Worm (Caenorhabditis elegans): ENCODE measurements around the gene ZK1055.6.

The ZK1055.6 gene

DNA sequence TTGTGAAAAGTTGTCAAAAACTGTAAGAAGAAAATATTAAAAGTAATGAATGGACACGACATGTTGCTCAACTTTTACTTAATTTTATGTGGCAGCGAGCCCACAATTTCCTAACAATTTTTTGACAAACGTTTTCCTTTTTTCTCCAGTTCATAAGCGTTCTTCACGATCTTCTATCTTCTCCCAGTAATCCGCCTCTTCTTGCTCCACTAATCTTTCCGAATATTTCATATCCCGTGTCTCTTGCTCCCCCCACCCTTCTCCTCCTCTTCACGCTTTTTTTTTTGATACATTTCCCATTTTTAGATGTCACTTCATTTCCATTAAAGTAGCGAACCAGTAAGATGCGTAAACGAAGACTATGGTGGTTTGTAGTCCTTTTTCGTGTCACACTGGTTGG, 30.5 kb upstream of the ZK1055.6 start, which contains the start of gene scd-2:
scd-2 (plus strand) TSS at position 301 of the 400 bp plus-strand sequence.
- no peak for TF ChIP-seq mep-1 (tag; optimal IDR thresholded peaks at IDR 0.05)

DNA sequence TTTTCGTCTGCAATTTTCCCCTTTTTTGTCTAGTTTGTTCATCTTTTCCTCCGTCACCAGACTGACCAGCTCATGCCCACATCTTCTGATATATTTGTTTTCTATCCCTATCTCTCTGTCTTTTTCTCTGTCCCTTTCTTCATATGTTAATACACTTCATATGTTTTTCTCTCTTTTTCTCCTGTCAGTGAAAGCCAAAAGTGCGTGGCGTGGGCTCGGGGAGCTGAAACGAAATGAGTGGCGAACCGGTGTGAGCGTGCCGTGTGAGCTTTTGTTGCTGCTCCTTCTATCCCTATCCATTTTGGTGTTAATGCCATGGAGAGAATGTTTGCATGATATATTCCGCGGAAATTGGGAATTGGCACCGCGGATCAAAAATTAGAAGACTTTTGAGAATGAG, 29.5 kb upstream of the ZK1055.6 start:
- no peak for TF ChIP-seq ham-2 (GFP tag; optimal IDR thresholded peaks at IDR 0.05)
- no peak for TF ChIP-seq tbx-8 (GFP tag; optimal IDR thresholded peaks at IDR 0.05)
- no peak for TF ChIP-seq ztf-11 (tag; optimal IDR thresholded peaks at IDR 0.05)
- no peak for TF ChIP-seq nhr-12 (tag; optimal IDR thresholded peaks at IDR 0.05)
- no peak for TF ChIP-seq bed-3 (GFP tag; optimal IDR thresholded peaks at IDR 0.05)
- no peak for TF ChIP-seq sptf-1 (tag; optimal IDR thresholded peaks at IDR 0.05)
- TF ChIP-seq unc-62 (GFP tag; optimal IDR thresholded peaks at IDR 0.05) = no peak

DNA sequence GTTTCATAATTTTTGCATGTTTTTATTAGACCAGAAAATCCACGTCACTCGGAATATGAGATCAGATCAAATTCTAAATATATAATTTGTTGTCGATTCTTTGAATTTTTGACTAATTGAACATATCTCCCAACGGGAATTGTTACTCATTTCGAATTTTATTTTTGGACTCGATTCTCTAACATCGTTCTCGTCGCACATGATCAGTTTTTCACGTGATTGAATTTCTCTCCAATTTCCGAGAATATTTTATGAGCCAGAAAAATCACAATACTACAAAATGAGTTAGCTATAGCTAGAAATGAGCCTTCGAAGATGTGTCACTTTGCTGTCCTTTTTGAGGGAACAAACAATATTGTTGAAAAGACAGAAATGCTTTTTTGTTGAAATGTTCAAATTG, 28.4 kb upstream of the ZK1055.6 start:
- TF ChIP-seq lin-13 (tag; optimal IDR thresholded peaks at IDR 0.05) (no peak), nhr-2 (tag; optimal IDR thresholded peaks at IDR 0.05) (no peak), nhr-12 (tag; optimal IDR thresholded peaks at IDR 0.05) (no peak), ceh-39 (tag; optimal IDR thresholded peaks at IDR 0.05) (no peak), ceh-43 (GFP tag; optimal IDR thresholded peaks at IDR 0.05) (no peak), blmp-1 (tag; optimal IDR thresholded peaks at IDR 0.05) (no peak)

- TF ChIP-seq nhr-237 (tag; optimal IDR thresholded peaks at IDR 0.05) (no peak), drap-1 (GFP tag; optimal IDR thresholded peaks at IDR 0.05) (no peak), ceh-43 (GFP tag; optimal IDR thresholded peaks at IDR 0.05) (no peak), tbx-8 (GFP tag; optimal IDR thresholded peaks at IDR 0.05) (no peak), elt-1 (tag; optimal IDR thresholded peaks at IDR 0.05; ENCODE audit: borderline replicate concordance, insufficient read depth) (no peak), snpc-4 (tag; optimal IDR thresholded peaks at IDR 0.05) (no peak)
Observed at ce11 chrV:6626244-6626643, 23.8 kb upstream of the ZK1055.6 start, which contains the start of gene ppt-1. ppt-1 (minus strand) TSS chrV:6626344.

ce11 chrV:6621894-6622293, 19.5 kb upstream of the ZK1055.6 start, which contains the start of gene nhr-37:
nhr-37 (plus strand) TSS chrV:6622194.
- TF ChIP-seq lin-32 (GFP tag; optimal IDR thresholded peaks at IDR 0.05) (no peak), sem-2 (GFP tag; optimal IDR thresholded peaks at IDR 0.05) (no peak), bed-3 (GFP tag; optimal IDR thresholded peaks at IDR 0.05) (no peak), mab-5 (tag; optimal IDR thresholded peaks at IDR 0.05) (no peak), lin-13 (tag; optimal IDR thresholded peaks at IDR 0.05) (no peak), nhr-2 (tag; optimal IDR thresholded peaks at IDR 0.05) (no peak), ztf-11 (tag; optimal IDR thresholded peaks at IDR 0.05) (no peak), unc-39 (tag; optimal IDR thresholded peaks at IDR 0.05) (no peak), snpc-4 (tag; optimal IDR thresholded peaks at IDR 0.05) (no peak), ceh-83 (GFP tag; optimal IDR thresholded peaks at IDR 0.05) (no peak), mep-1 (tag; optimal IDR thresholded peaks at IDR 0.05) (no peak), unc-120 (tag; optimal IDR thresholded peaks at IDR 0.05; ENCODE audit: poor library complexity, severe bottlenecking) (no peak), flh-1 (GFP tag; optimal IDR thresholded peaks at IDR 0.05) (no peak), drap-1 (GFP tag; optimal IDR thresholded peaks at IDR 0.05) (no peak), tbx-8 (GFP tag; optimal IDR thresholded peaks at IDR 0.05) (no peak), ces-1 (GFP tag; optimal IDR thresholded peaks at IDR 0.05) (no peak), lsy-2 (tag; optimal IDR thresholded peaks at IDR 0.05) (no peak), nhr-12 (tag; optimal IDR thresholded peaks at IDR 0.05) (no peak)

ce11 chrV:6620809-6621208, 18.4 kb upstream of the ZK1055.6 start:
- TF ChIP-seq cnd-1 (tag; optimal IDR thresholded peaks at IDR 0.05) (no peak), ceh-39 (tag; optimal IDR thresholded peaks at IDR 0.05) (no peak), mab-5 (tag; optimal IDR thresholded peaks at IDR 0.05) (no peak), mep-1 (tag; optimal IDR thresholded peaks at IDR 0.05) (no peak), ztf-11 (tag; optimal IDR thresholded peaks at IDR 0.05) (no peak), nhr-2 (tag; optimal IDR thresholded peaks at IDR 0.05) (no peak), unc-62 (GFP tag; optimal IDR thresholded peaks at IDR 0.05) (no peak), mls-2 (tag; optimal IDR thresholded peaks at IDR 0.05) (no peak), blmp-1 (tag; optimal IDR thresholded peaks at IDR 0.05) (no peak), nhr-28 (tag; optimal IDR thresholded peaks at IDR 0.05) (no peak), ham-2 (GFP tag; optimal IDR thresholded peaks at IDR 0.05) (no peak), elt-1 (tag; optimal IDR thresholded peaks at IDR 0.05; ENCODE audit: borderline replicate concordance, insufficient read depth) (no peak), pha-4 (tag; optimal IDR thresholded peaks at IDR 0.05) (no peak), ceh-43 (GFP tag; optimal IDR thresholded peaks at IDR 0.05) (no peak), flh-1 (GFP tag; optimal IDR thresholded peaks at IDR 0.05) (no peak), bed-3 (GFP tag; optimal IDR thresholded peaks at IDR 0.05) (no peak), zip-8 (tag; optimal IDR thresholded peaks at IDR 0.05) (no peak), tbx-8 (GFP tag; optimal IDR thresholded peaks at IDR 0.05) (no peak)

Measured in whole organism, mixed stage, embryonic.